Worm (Caenorhabditis elegans) whole organism, L1 larva: ENCODE results near the gene srz-70.

ENCODE experiments used
- ets-5 ChIP-seq: fragments of 200-800 bp; sonication (Bioruptor generic); IDR thresholded peaks from 2 replicates; pipeline ENCODE4 v1.3.6; 2022; ENCODE audit warnings: missing genetic modification characterization, missing compliant biosample characterization
- grh-1 ChIP-seq: fragments of 200-800 bp; sonication (Bioruptor generic); IDR thresholded peaks from 2 replicates; pipeline ENCODE4 v1.3.6; 2022; ENCODE audit warnings: missing genetic modification reagents, missing genetic modification characterization, missing compliant biosample characterization
- nhr-12 ChIP-seq: sonication (generic microtip); optimal IDR thresholded peaks from 2 replicates; lab custom pipeline; 2017; ENCODE audit warnings: missing biosample characterization, missing genetic modification characterization
- skn-1 ChIP-seq: fragments of 150-350 bp; optimal IDR thresholded peaks from 2 replicates; lab custom pipeline; 2014; ENCODE audit warnings: missing biosample characterization, missing genetic modification characterization
- unc-62 ChIP-seq: fragments of 150-350 bp; optimal IDR thresholded peaks from 2 replicates; lab custom pipeline; 2014; ENCODE audit warnings: missing biosample characterization, missing genetic modification reagents, missing genetic modification characterization
- ztf-4 ChIP-seq: fragments of 150-350 bp; optimal IDR thresholded peaks from 2 replicates; lab custom pipeline; 2014; ENCODE audit warnings: missing biosample characterization, missing genetic modification characterization

DNA sequence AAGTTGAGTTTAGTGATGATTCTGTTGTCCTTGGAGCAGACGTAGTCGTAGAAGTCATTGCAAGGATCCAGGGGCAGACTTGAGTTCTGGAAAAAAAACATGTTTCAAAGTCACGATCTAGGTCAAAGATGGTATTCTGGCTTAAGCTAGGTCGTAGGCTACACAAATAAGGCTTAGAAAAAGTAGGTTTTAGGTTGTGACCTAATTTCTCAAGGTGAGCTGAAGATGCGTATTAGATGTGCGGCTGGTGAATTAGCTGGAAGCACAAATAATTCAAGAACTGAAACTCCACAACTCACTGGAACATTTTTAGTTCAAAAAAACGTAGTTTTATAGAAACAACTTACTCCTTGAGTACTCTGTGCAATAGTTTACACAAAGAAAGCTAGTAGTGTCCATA lies 34.7 kb downstream of the srz-70 start, which contains the start of gene F09D12.2:
- no peak for TF ChIP-seq nhr-12 (tag; lab: Kevin White, UChicago)
- TF ChIP-seq ets-5 = no peak
- no peak for TF ChIP-seq skn-1 (tag; lab: Kevin White, UChicago)
- TF ChIP-seq unc-62 = no peak
- no peak for TF ChIP-seq ztf-4 (tag; lab: Kevin White, UChicago)
- TF ChIP-seq grh-1 = no peak
